Worm (Caenorhabditis elegans) whole organism, L1 larva: ENCODE data around the gene glb-29.

Experiments
- C04F5.9 ChIP-seq: sonication (generic microtip); optimal IDR thresholded peaks from 2 replicates; lab custom pipeline; 2016; ENCODE audit warnings: missing genetic modification characterization, missing compliant biosample characterization
- F16B12.6 ChIP-seq: fragments of 150-350 bp; optimal IDR thresholded peaks from 2 replicates; lab custom pipeline; 2014; ENCODE audit warnings: missing biosample characterization, missing genetic modification characterization
- fkh-10 ChIP-seq: sonication (generic microtip); optimal IDR thresholded peaks from 2 replicates; lab custom pipeline; 2017; ENCODE audit warnings: missing biosample characterization, missing genetic modification reagents, missing genetic modification characterization
- fkh-4 ChIP-seq: sonication (generic microtip); optimal IDR thresholded peaks from 2 replicates; lab custom pipeline; 2016; ENCODE audit warnings: missing compliant biosample characterization, missing genetic modification characterization, borderline replicate concordance
- irx-1 ChIP-seq: sonication (generic microtip); optimal IDR thresholded peaks from 2 replicates; lab custom pipeline; 2016; ENCODE audit warnings: missing genetic modification characterization, missing compliant biosample characterization
- isw-1 ChIP-seq: fragments of 200-800 bp; sonication (Bioruptor generic); IDR thresholded peaks from 2 replicates; pipeline ENCODE4 v1.3.6; 2022; ENCODE audit warnings: missing genetic modification characterization, missing compliant biosample characterization
- jun-1 ChIP-seq: fragments of 150-350 bp; optimal IDR thresholded peaks from 2 replicates; lab custom pipeline; 2014; ENCODE audit warnings: missing biosample characterization, missing genetic modification reagents, missing genetic modification characterization
- lin-14 ChIP-seq: fragments of 200-800 bp; sonication (Bioruptor generic); optimal IDR thresholded peaks from 2 replicates; lab custom pipeline; 2018; ENCODE audit warnings: mild to moderate bottlenecking, missing genetic modification characterization, moderate library complexity, missing compliant biosample characterization
- nhr-11 ChIP-seq: fragments of 150-350 bp; optimal IDR thresholded peaks from 2 replicates; lab custom pipeline; 2014; ENCODE audit warnings: missing biosample characterization, missing genetic modification characterization
- nhr-84 ChIP-seq: sonication (generic microtip); optimal IDR thresholded peaks from 2 replicates; lab custom pipeline; 2017; ENCODE audit warnings: missing biosample characterization, missing genetic modification characterization
- snpc-4 ChIP-seq: fragments of 150-350 bp; optimal IDR thresholded peaks from 2 replicates; lab custom pipeline; 2014; ENCODE audit warnings: missing biosample characterization, missing genetic modification characterization
- unc-62 ChIP-seq: fragments of 150-350 bp; optimal IDR thresholded peaks from 2 replicates; lab custom pipeline; 2014; ENCODE audit warnings: missing biosample characterization, missing genetic modification reagents, missing genetic modification characterization
- ztf-4 ChIP-seq: fragments of 150-350 bp; optimal IDR thresholded peaks from 2 replicates; lab custom pipeline; 2014; ENCODE audit warnings: missing biosample characterization, missing genetic modification characterization

- TF ChIP-seq irx-1 (no peak), ztf-4 (tag; lab: Kevin White, UChicago) (no peak), F16B12.6 (no peak), fkh-10 (GFP tag; lab: Kevin White, UChicago) (no peak), unc-62 (GFP tag; lab: Kevin White, UChicago) (no peak), snpc-4 (tag; lab: Kevin White, UChicago) (no peak), lin-14 (GFP tag; lab: Kevin White, UChicago) (no peak), nhr-84 (tag; lab: Kevin White, UChicago) (no peak), fkh-4 (no peak), jun-1 (tag; lab: Kevin White, UChicago) (no peak), nhr-11 (tag; lab: Kevin White, UChicago) (no peak), isw-1 (GFP tag; lab: Robert Waterston, UW) (no peak), C04F5.9 (tag; lab: Kevin White, UChicago) (no peak)
Observed at ce11 chrII:12027697-12028245, 18.9 kb downstream of the glb-29 start, which contains the start of gene Y17G7B.8.
